Worm (Caenorhabditis elegans) whole organism, mixed stage, embryonic: ENCODE measurements around the gene nhr-197.

Experiments used
- bed-3 ChIP-seq: fragments of 200-800 bp; sonication (Bioruptor generic); optimal IDR thresholded peaks from 3 replicates; lab custom pipeline; 2018; ENCODE audit warnings: mild to moderate bottlenecking, missing genetic modification characterization, moderate library complexity, missing compliant biosample characterization
- blmp-1 ChIP-seq: fragments of 150-350 bp; optimal IDR thresholded peaks from 2 replicates; lab custom pipeline; 2014; ENCODE audit warnings: missing biosample characterization, missing genetic modification characterization
- ceh-39 ChIP-seq: fragments of 150-350 bp; optimal IDR thresholded peaks from 2 replicates; lab custom pipeline; 2014; ENCODE audit warnings: missing biosample characterization, missing genetic modification characterization
- drap-1 ChIP-seq: fragments of 200-800 bp; sonication (Bioruptor generic); optimal IDR thresholded peaks from 3 replicates; lab custom pipeline; 2018; ENCODE audit warnings: mild to moderate bottlenecking, missing genetic modification characterization, missing compliant biosample characterization
- elt-3 ChIP-seq: fragments of 150-350 bp; optimal IDR thresholded peaks from 2 replicates; lab custom pipeline; 2014; ENCODE audit warnings: missing biosample characterization, missing genetic modification characterization
- lsy-2 ChIP-seq: fragments of 150-350 bp; optimal IDR thresholded peaks from 2 replicates; lab custom pipeline; 2014; ENCODE audit warnings: missing biosample characterization, missing genetic modification characterization
- nhr-237 ChIP-seq: fragments of 150-350 bp; optimal IDR thresholded peaks from 2 replicates; lab custom pipeline; 2014; ENCODE audit warnings: missing biosample characterization, missing genetic modification characterization
- snpc-4 ChIP-seq: fragments of 150-350 bp; optimal IDR thresholded peaks from 2 replicates; lab custom pipeline; 2014; ENCODE audit warnings: missing biosample characterization, missing genetic modification characterization
- ztf-11 ChIP-seq: fragments of 150-350 bp; optimal IDR thresholded peaks from 2 replicates; lab custom pipeline; 2014; ENCODE audit warnings: missing biosample characterization, missing genetic modification characterization

- no peak for TF ChIP-seq bed-3 (GFP tag; lab: Kevin White, UChicago)
- TF ChIP-seq snpc-4 (tag; lab: Kevin White, UChicago) = no peak
- TF ChIP-seq blmp-1 (tag; lab: Kevin White, UChicago) = no peak
- TF ChIP-seq ceh-39 (tag; lab: Kevin White, UChicago) = no peak
- no peak for TF ChIP-seq drap-1
- no peak for TF ChIP-seq nhr-237 (tag; lab: Kevin White, UChicago)
- TF ChIP-seq lsy-2 = no peak
- no peak for TF ChIP-seq ztf-11 (tag; lab: Kevin White, UChicago)
- TF ChIP-seq elt-3 (tag; lab: Kevin White, UChicago) = no peak
These were observed 24.1 kb downstream of the nhr-197 start, which contains the start of gene str-101 for ce11 chrV:15711898-15712297.
